Worm (Caenorhabditis elegans) whole organism, late embryonic: ENCODE results near the gene glb-29.
A peak's percentile ranks its signal among the peaks of the same experiment; 100 is the strongest.

Source experiments
- C08G9.2 ChIP-seq: sonication (generic microtip); optimal IDR thresholded peaks from 2 replicates; lab custom pipeline; 2016; ENCODE audit warnings: mild to moderate bottlenecking, missing genetic modification characterization, moderate library complexity, missing compliant biosample characterization
- C38D4.7 ChIP-seq: fragments of 200-800 bp; sonication (Bioruptor generic); optimal IDR thresholded peaks from 2 replicates; lab custom pipeline; 2018; ENCODE audit warnings: mild to moderate bottlenecking, missing genetic modification characterization, moderate library complexity, missing compliant biosample characterization
- F13H6.1 ChIP-seq: sonication (generic microtip); optimal IDR thresholded peaks from 2 replicates; lab custom pipeline; 2016; ENCODE audit warnings: missing genetic modification characterization, missing compliant biosample characterization
- K02D7.2 ChIP-seq: sonication (generic microtip); optimal IDR thresholded peaks from 2 replicates; lab custom pipeline; 2017; ENCODE audit warnings: mild to moderate bottlenecking, missing genetic modification characterization, missing compliant biosample characterization
- K09A11.1 ChIP-seq: sonication (generic microtip); optimal IDR thresholded peaks from 2 replicates; lab custom pipeline; 2017; ENCODE audit warnings: antibody characterized with exemption, mild to moderate bottlenecking, missing genetic modification characterization, missing compliant biosample characterization; ENCODE audit not compliant: insufficient read depth
- Y22D7AL.16 ChIP-seq: sonication (generic microtip); optimal IDR thresholded peaks from 2 replicates; lab custom pipeline; 2016; ENCODE audit warnings: missing genetic modification characterization, missing compliant biosample characterization
- ahr-1 ChIP-seq: sonication (generic microtip); optimal IDR thresholded peaks from 2 replicates; lab custom pipeline; 2016; ENCODE audit warnings: missing genetic modification characterization, missing compliant biosample characterization
- ama-1 ChIP-seq: fragments of 150-350 bp; optimal IDR thresholded peaks from 2 replicates; lab custom pipeline; 2014
- ceh-18 ChIP-seq: sonication (generic microtip); optimal IDR thresholded peaks from 2 replicates; lab custom pipeline; 2016; ENCODE audit warnings: missing genetic modification characterization, missing compliant biosample characterization
- ceh-19 ChIP-seq: fragments of 200-800 bp; sonication (Bioruptor generic); optimal IDR thresholded peaks from 2 replicates; lab custom pipeline; 2018; ENCODE audit warnings: mild to moderate bottlenecking, missing genetic modification characterization, missing compliant biosample characterization
- ceh-2 ChIP-seq: sonication (generic microtip); optimal IDR thresholded peaks from 2 replicates; lab custom pipeline; 2016; ENCODE audit warnings: missing genotype, missing genetic modification characterization, missing compliant biosample characterization
- ceh-22 ChIP-seq: sonication (generic microtip); optimal IDR thresholded peaks from 2 replicates; lab custom pipeline; 2017; ENCODE audit warnings: missing biosample characterization, missing genetic modification characterization
- ceh-24 ChIP-seq: sonication (generic microtip); optimal IDR thresholded peaks from 2 replicates; lab custom pipeline; 2016; ENCODE audit warnings: mild to moderate bottlenecking, missing genetic modification characterization, missing compliant biosample characterization
- ceh-30 ChIP-seq: fragments of 150-350 bp; optimal IDR thresholded peaks from 2 replicates; lab custom pipeline; 2014; ENCODE audit warnings: missing biosample characterization, missing genetic modification characterization
- ceh-31 ChIP-seq: sonication (generic microtip); optimal IDR thresholded peaks from 2 replicates; lab custom pipeline; 2016; ENCODE audit warnings: missing genetic modification characterization, missing compliant biosample characterization
- ceh-6 ChIP-seq: fragments of 200-800 bp; sonication (Bioruptor generic); optimal IDR thresholded peaks from 2 replicates; lab custom pipeline; 2018; ENCODE audit warnings: mild to moderate bottlenecking, missing genetic modification characterization, missing compliant biosample characterization
- ceh-9 ChIP-seq: sonication (generic microtip); optimal IDR thresholded peaks from 2 replicates; lab custom pipeline; 2016; ENCODE audit warnings: mild to moderate bottlenecking, missing genetic modification characterization, inconsistent platforms, missing compliant biosample characterization
- che-1 ChIP-seq: sonication (generic microtip); optimal IDR thresholded peaks from 2 replicates; lab custom pipeline; 2016; ENCODE audit warnings: mild to moderate bottlenecking, missing genetic modification characterization, missing compliant biosample characterization
- dve-1 ChIP-seq: sonication (generic microtip); optimal IDR thresholded peaks from 2 replicates; lab custom pipeline; 2017; ENCODE audit warnings: antibody characterized with exemption, mild to moderate bottlenecking, missing genetic modification characterization, missing compliant biosample characterization
- elt-2 ChIP-seq: sonication (generic microtip); optimal IDR thresholded peaks from 2 replicates; lab custom pipeline; 2016; ENCODE audit warnings: missing genetic modification reagents, missing genetic modification characterization, missing compliant biosample characterization
- elt-4 ChIP-seq: sonication (generic microtip); optimal IDR thresholded peaks from 2 replicates; lab custom pipeline; 2016; ENCODE audit warnings: missing genetic modification characterization, missing compliant biosample characterization
- eyg-1 ChIP-seq: sonication (generic microtip); optimal IDR thresholded peaks from 2 replicates; lab custom pipeline; 2016; ENCODE audit warnings: missing genotype, missing genetic modification characterization, missing compliant biosample characterization
- fax-1 ChIP-seq: sonication (generic microtip); optimal IDR thresholded peaks from 2 replicates; lab custom pipeline; 2016; ENCODE audit warnings: missing genotype, missing genetic modification characterization, missing compliant biosample characterization
- fkh-6 ChIP-seq: sonication (generic microtip); optimal IDR thresholded peaks from 2 replicates; lab custom pipeline; 2016; ENCODE audit warnings: missing genetic modification characterization, missing compliant biosample characterization
- gmeb-2 ChIP-seq: sonication (generic microtip); optimal IDR thresholded peaks from 2 replicates; lab custom pipeline; 2016; ENCODE audit warnings: missing genetic modification characterization, inconsistent platforms, missing compliant biosample characterization
- hlh-30 ChIP-seq: sonication (generic microtip); optimal IDR thresholded peaks from 2 replicates; lab custom pipeline; 2017; ENCODE audit warnings: antibody characterized with exemption, missing genetic modification characterization, missing compliant biosample characterization; ENCODE audit not compliant: insufficient read depth
- hlh-6 ChIP-seq: sonication (generic microtip); optimal IDR thresholded peaks from 2 replicates; lab custom pipeline; 2016; ENCODE audit warnings: missing genotype, missing genetic modification characterization, missing compliant biosample characterization
- lim-6 ChIP-seq: sonication (generic microtip); optimal IDR thresholded peaks from 2 replicates; lab custom pipeline; 2016; ENCODE audit warnings: missing genetic modification characterization, missing compliant biosample characterization
- nfya-1 ChIP-seq: sonication (generic microtip); optimal IDR thresholded peaks from 2 replicates; lab custom pipeline; 2017; ENCODE audit warnings: missing genetic modification characterization, mild to moderate bottlenecking, missing compliant biosample characterization, antibody characterized with exemption, moderate library complexity
- nhr-232 ChIP-seq: sonication (generic microtip); optimal IDR thresholded peaks from 2 replicates; lab custom pipeline; 2016; ENCODE audit warnings: missing genetic modification characterization, missing compliant biosample characterization
- npax-4 ChIP-seq: sonication (generic microtip); optimal IDR thresholded peaks from 2 replicates; lab custom pipeline; 2016; ENCODE audit warnings: missing genetic modification characterization, missing compliant biosample characterization
- odd-2 ChIP-seq: sonication (generic microtip); optimal IDR thresholded peaks from 2 replicates; lab custom pipeline; 2017; ENCODE audit warnings: antibody characterized with exemption, mild to moderate bottlenecking, missing genetic modification characterization, missing compliant biosample characterization
- pag-3 ChIP-seq: sonication (generic microtip); optimal IDR thresholded peaks from 2 replicates; lab custom pipeline; 2016; ENCODE audit warnings: missing compliant biosample characterization, missing genetic modification characterization, borderline replicate concordance
- pat-9 ChIP-seq: fragments of 200-800 bp; sonication (Bioruptor generic); optimal IDR thresholded peaks from 2 replicates; lab custom pipeline; 2018; ENCODE audit warnings: mild to moderate bottlenecking, missing genetic modification characterization, moderate library complexity, missing compliant biosample characterization
- pax-1 ChIP-seq: fragments of 150-350 bp; optimal IDR thresholded peaks from 2 replicates; lab custom pipeline; 2014; ENCODE audit warnings: missing biosample characterization, missing genetic modification characterization
- pha-2 ChIP-seq: sonication (generic microtip); optimal IDR thresholded peaks from 2 replicates; lab custom pipeline; 2017; ENCODE audit warnings: mild to moderate bottlenecking, missing genetic modification characterization, missing compliant biosample characterization
- pha-4 ChIP-seq: fragments of 150-350 bp; optimal IDR thresholded peaks from 2 replicates; lab custom pipeline; 2018; ENCODE audit warnings: missing biosample characterization, missing genetic modification reagents, missing genetic modification characterization
- pqm-1 ChIP-seq: sonication (generic microtip); optimal IDR thresholded peaks from 2 replicates; lab custom pipeline; 2016; ENCODE audit warnings: missing genetic modification characterization, missing compliant biosample characterization
- pros-1 ChIP-seq: fragments of 150-350 bp; optimal IDR thresholded peaks from 2 replicates; lab custom pipeline; 2014; ENCODE audit warnings: missing biosample characterization, missing genetic modification reagents, missing genetic modification characterization
- ref-2 ChIP-seq: sonication (generic microtip); optimal IDR thresholded peaks from 2 replicates; lab custom pipeline; 2016; ENCODE audit warnings: missing genetic modification characterization, missing compliant biosample characterization
- sdc-2 ChIP-seq: sonication (generic microtip); optimal IDR thresholded peaks from 2 replicates; lab custom pipeline; 2016; ENCODE audit warnings: missing genotype, missing genetic modification characterization, missing compliant biosample characterization
- syd-9 ChIP-seq: sonication (generic microtip); optimal IDR thresholded peaks from 2 replicates; lab custom pipeline; 2016; ENCODE audit warnings: mild to moderate bottlenecking, missing genetic modification characterization, moderate library complexity, missing compliant biosample characterization
- ttx-3 ChIP-seq: sonication (generic microtip); optimal IDR thresholded peaks from 2 replicates; lab custom pipeline; 2016; ENCODE audit warnings: missing genetic modification reagents, missing genetic modification characterization, missing compliant biosample characterization
- unc-3 ChIP-seq, 2 experiments: fragments of 200-800 bp in 1 of 2; sonication (Bioruptor generic) in 1 of 2; sonication (generic microtip) in 1 of 2; conservative IDR thresholded peaks in 1 of 2; optimal IDR thresholded peaks in 1 of 2; 2 replicates each; pipeline versions ENCODE4 v1.3.6 to Lab custom; 2016 to 2022; ENCODE audit warnings: missing compliant biosample characterization in 2 of 2, missing genetic modification characterization in 2 of 2, missing genetic modification reagents in 1 of 2
- unc-42 ChIP-seq: sonication (generic microtip); optimal IDR thresholded peaks from 2 replicates; lab custom pipeline; 2016; ENCODE audit warnings: missing genotype, missing genetic modification characterization, missing compliant biosample characterization
- unc-55 ChIP-seq: sonication (generic microtip); optimal IDR thresholded peaks from 2 replicates; lab custom pipeline; 2017; ENCODE audit warnings: missing biosample characterization, missing genetic modification reagents, missing genetic modification characterization
- unc-86 ChIP-seq: sonication (generic microtip); optimal IDR thresholded peaks from 2 replicates; lab custom pipeline; 2016; ENCODE audit warnings: missing genetic modification characterization, missing compliant biosample characterization
- zip-5 ChIP-seq: sonication (generic microtip); optimal IDR thresholded peaks from 2 replicates; lab custom pipeline; 2016; ENCODE audit warnings: missing genetic modification characterization, missing compliant biosample characterization
- ztf-16 ChIP-seq: sonication (generic microtip); optimal IDR thresholded peaks from 2 replicates; lab custom pipeline; 2017; ENCODE audit warnings: missing genetic modification characterization, missing compliant biosample characterization

Gene glb-29

ce11 chrII:11966602-11967001 is 42.3 kb upstream of the glb-29 start, which contains the start of gene rab-7:
Gene rab-7 (minus strand): TSS chrII:11966931.
- TF ChIP-seq fkh-6 (tag; lab: Kevin White, UChicago): no peak
- TF ChIP-seq Y22D7AL.16 (tag; lab: Kevin White, UChicago): no peak
- TF ChIP-seq ceh-31 (tag; lab: Kevin White, UChicago): no peak
- no peak for TF ChIP-seq unc-55

DNA sequence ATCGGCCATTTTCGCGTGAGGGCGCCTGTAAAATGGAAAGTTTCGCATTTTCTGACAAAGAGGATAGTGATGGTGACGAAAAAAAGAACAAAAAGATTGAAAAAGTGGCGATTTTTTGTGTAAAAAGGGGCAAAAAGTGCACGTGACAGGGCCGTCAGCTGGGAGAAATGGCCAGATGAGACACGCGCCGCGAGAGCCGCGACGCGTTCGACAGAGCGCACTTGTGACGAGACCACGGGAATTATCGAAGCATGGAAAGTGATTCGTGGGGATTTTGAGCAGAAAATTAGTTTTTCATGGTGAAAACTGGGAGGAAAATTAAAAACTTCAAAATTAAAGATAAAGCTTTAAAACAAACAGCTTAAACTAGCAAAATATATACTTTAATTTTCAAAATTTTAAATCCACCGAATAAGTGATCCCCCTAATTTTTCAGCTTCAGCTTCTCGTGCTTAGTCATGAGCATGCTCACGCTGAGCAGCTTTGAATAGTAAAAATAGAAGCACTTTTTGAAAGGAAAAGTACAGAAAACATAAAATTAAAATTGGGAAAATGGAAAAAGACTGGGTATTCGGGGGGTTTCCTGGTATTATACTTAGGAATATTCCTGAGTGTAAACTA is 41.3 kb upstream of the glb-29 start, which contains the start of gene W03C9.5:
W03C9.5 (minus strand) TSS at position 38 of the 621 bp plus-strand sequence.
- TF ChIP-seq C08G9.2 (tag; lab: Kevin White, UChicago): peak; percentile 99
- TF ChIP-seq C38D4.7: peak; percentile 63
- no peak for TF ChIP-seq ceh-9 (tag; lab: Kevin White, UChicago)
- TF ChIP-seq ceh-6 (GFP tag; lab: Kevin White, UChicago): peak; percentile 47
- TF ChIP-seq ceh-19 (GFP tag; lab: Kevin White, UChicago): peak; percentile 85
- TF ChIP-seq hlh-6 (tag; lab: Kevin White, UChicago): peak; percentile 78
- no peak for TF ChIP-seq odd-2 (tag; lab: Kevin White, UChicago)
- peak; percentile 98 for TF ChIP-seq pqm-1 (tag; lab: Kevin White, UChicago)
- TF ChIP-seq dve-1: peak; percentile 72
- no peak for TF ChIP-seq elt-4
- peak; percentile 95 for TF ChIP-seq ahr-1 (tag; lab: Kevin White, UChicago)
- TF ChIP-seq lim-6 (tag; lab: Kevin White, UChicago): peak; percentile 99
- TF ChIP-seq ceh-2 (tag; lab: Kevin White, UChicago): peak; percentile 98
- peak; percentile 98 for TF ChIP-seq ceh-18 (tag; lab: Kevin White, UChicago)
- TF ChIP-seq pax-1: no peak
- peak; percentile 69 for TF ChIP-seq pat-9 (tag; lab: Kevin White, UChicago)
- TF ChIP-seq pros-1: peak; percentile 29
- peak; percentile 27 for TF ChIP-seq nhr-232 (tag; lab: Kevin White, UChicago)
- TF ChIP-seq Y22D7AL.16 (tag; lab: Kevin White, UChicago): peak; percentile 39
- TF ChIP-seq sdc-2 (tag; lab: Kevin White, UChicago): peak; percentile 74
- TF ChIP-seq npax-4 (tag; lab: Kevin White, UChicago): peak; percentile 35
- TF ChIP-seq pha-4 (tag; lab: Kevin White, UChicago): no peak
- peak; percentile 90 for TF ChIP-seq eyg-1 (tag; lab: Kevin White, UChicago)
- TF ChIP-seq ceh-24 (tag; lab: Kevin White, UChicago): no peak
- peak; percentile 83 for TF ChIP-seq pag-3 (tag; lab: Kevin White, UChicago)
- TF ChIP-seq ztf-16 (tag; lab: Kevin White, UChicago): peak; percentile 88
- no peak for TF ChIP-seq ceh-22
- TF ChIP-seq fkh-6 (tag; lab: Kevin White, UChicago): peak; percentile 73
- peak; percentile 98 for TF ChIP-seq F13H6.1 (tag; lab: Kevin White, UChicago)
- TF ChIP-seq hlh-30: peak; percentile 99
- TF ChIP-seq K02D7.2: peak; percentile 38
- TF ChIP-seq unc-55: peak; percentile 75
- peak; percentile 72; the same call in 1 of the 2 replicates for TF ChIP-seq unc-3 (GFP tag; conservative IDR thresholded peaks at IDR 0.05; lab: Robert Waterston, UW)
- peak; percentile 89 for TF ChIP-seq unc-3 (tag; optimal IDR thresholded peaks at IDR 0.05; lab: Kevin White, UChicago)
- TF ChIP-seq zip-5 (tag; lab: Kevin White, UChicago): peak; percentile 95
- peak; percentile 92 for TF ChIP-seq unc-42 (tag; lab: Kevin White, UChicago)
- peak; percentile 65 for TF ChIP-seq ceh-30 (tag; lab: Kevin White, UChicago)
- no peak for TF ChIP-seq K09A11.1
- peak; percentile 99 for TF ChIP-seq ref-2 (tag; lab: Kevin White, UChicago)
- TF ChIP-seq fax-1 (tag; lab: Kevin White, UChicago): peak; percentile 96
- peak; percentile 95 for TF ChIP-seq elt-2
- no peak for TF ChIP-seq ama-1 (lab: Kevin White, UChicago)
- TF ChIP-seq che-1 (tag; lab: Kevin White, UChicago): peak; percentile 62
- TF ChIP-seq nfya-1 (tag; lab: Kevin White, UChicago): peak; percentile 80
- TF ChIP-seq pha-2 (tag; lab: Kevin White, UChicago): peak; percentile 69
- TF ChIP-seq ttx-3 (tag; lab: Kevin White, UChicago): peak; percentile 77
- TF ChIP-seq gmeb-2 (tag; lab: Kevin White, UChicago): peak; percentile 21
- peak; percentile 91 for TF ChIP-seq syd-9 (tag; lab: Kevin White, UChicago)
- TF ChIP-seq unc-86 (tag; lab: Kevin White, UChicago): peak; percentile 94
